Fruit fly (Drosophila melanogaster): ENCODE data around the gene CG34456.

Gene CG34456

dm6 chr3L:9398435-9398981 is 36.6 kb downstream of the CG34456 start (continued):
- TF ChIP-seq Stat92E (GFP tag; optimal IDR thresholded peaks at IDR 0.05) (no peak), CG2199 (GFP tag; IDR thresholded peaks at IDR 0.05) (0 out of 3 replicates have a peak, but pooled peaks have one; percentile 45), CG6765 (GFP tag; optimal IDR thresholded peaks at IDR 0.05) (no peak), CG17359 (tag; optimal IDR thresholded peaks at IDR 0.05) (no peak), org-1 (GFP tag; optimal IDR thresholded peaks at IDR 0.05) (no peak), CG8290 (GFP tag; optimal IDR thresholded peaks at IDR 0.05) (no peak), CG8290 (tag; optimal IDR thresholded peaks at IDR 0.05) (peak in 1 of 2 experiments; percentile 25), lmd (GFP tag; IDR thresholded peaks at IDR 0.05) (peak; percentile 37; the same call in 1 of the 2 replicates), CG1603 (tag; optimal IDR thresholded peaks at IDR 0.05) (peak; percentile 35), Scr (GFP tag; IDR thresholded peaks at IDR 0.05; ENCODE audit: partially characterized antibody) (no peak), CG8388 (GFP tag; optimal IDR thresholded peaks at IDR 0.05) (no peak), gcm2 (GFP tag; optimal IDR thresholded peaks at IDR 0.05) (no peak), Hey (tag; optimal IDR thresholded peaks at IDR 0.05) (no peak), CG42726 (GFP tag; IDR thresholded peaks at IDR 0.05; ENCODE audit: partially characterized antibody) (no peak), CG6175 (GFP tag; IDR thresholded peaks at IDR 0.05) (peak; percentile 38; the same call in 1 of the 3 replicates), slp2 (GFP tag; optimal IDR thresholded peaks at IDR 0.05) (no peak), chn (GFP tag; optimal IDR thresholded peaks at IDR 0.05) (no peak), pita (GFP tag; optimal IDR thresholded peaks at IDR 0.05) (no peak), onecut (GFP tag; IDR thresholded peaks at IDR 0.05) (no peak; the same call in 1 of the 2 replicates), HLH54F (GFP tag; optimal IDR thresholded peaks at IDR 0.05) (no peak), CG5180 (GFP tag; optimal IDR thresholded peaks at IDR 0.05) (peak; percentile 18), shn (GFP tag; optimal IDR thresholded peaks at IDR 0.05) (no peak), sd (tag; optimal IDR thresholded peaks at IDR 0.05) (peak; percentile 30), CG1792 (GFP tag; optimal IDR thresholded peaks at IDR 0.05) (no peak), Oaz (GFP tag; IDR thresholded peaks at IDR 0.05) (no peak), klu (GFP tag; IDR thresholded peaks at IDR 0.05) (no peak), CG1024 (GFP tag; IDR thresholded peaks at IDR 0.05) (peak; percentile 23; the same call in 1 of the 2 replicates), Opbp (GFP tag; IDR thresholded peaks at IDR 0.05; ENCODE audit: partially characterized antibody) (0 out of 3 replicates have a peak, but pooled peaks have one; percentile 13), CG7357 (GFP tag; IDR thresholded peaks at IDR 0.05) (peak; percentile 39; the same call in 1 of the 3 replicates), ci (GFP tag; IDR thresholded peaks at IDR 0.05) (peak; percentile 54; the same call in 2 of the 3 replicates), Drgx (GFP tag; IDR thresholded peaks at IDR 0.05) (peak; percentile 42; the same call in 1 of the 2 replicates), CG7839 (tag; optimal IDR thresholded peaks at IDR 0.05) (peak; percentile 13), E2f2 (GFP tag; IDR thresholded peaks at IDR 0.05) (no peak), Tbp (GFP tag; optimal IDR thresholded peaks at IDR 0.05) (no peak), CG6813 (GFP tag; optimal IDR thresholded peaks at IDR 0.05) (no peak), CG7963 (GFP tag; IDR thresholded peaks at IDR 0.05; ENCODE audit: partially characterized antibody) (no peak), CG14441 (GFP tag; IDR thresholded peaks at IDR 0.05) (0 out of 2 replicates have a peak, but pooled peaks have one; percentile 8), Vsx1 (GFP tag; optimal IDR thresholded peaks at IDR 0.05) (no peak), CG13624 (GFP tag; optimal IDR thresholded peaks at IDR 0.05) (no peak), prd (optimal IDR thresholded peaks at IDR 0.05) (no peak), prd (GFP tag; IDR thresholded peaks at IDR 0.05) (peak; percentile 31; the same call in 1 of the 3 replicates), Camta (GFP tag; optimal IDR thresholded peaks at IDR 0.05) (no peak), Dfd (GFP tag; optimal IDR thresholded peaks at IDR 0.05) (no peak), CG33213 (GFP tag; optimal IDR thresholded peaks at IDR 0.05) (no peak), Atf6 (GFP tag; IDR thresholded peaks at IDR 0.05) (0 out of 2 replicates have a peak, but pooled peaks have one; percentile 21), sima (GFP tag; optimal IDR thresholded peaks at IDR 0.05) (no peak), CG8281 (tag; optimal IDR thresholded peaks at IDR 0.05) (no peak), CG4854 (GFP tag; optimal IDR thresholded peaks at IDR 0.05) (no peak), tgo (GFP tag; IDR thresholded peaks at IDR 0.05) (no peak), Max (GFP tag; optimal IDR thresholded peaks at IDR 0.05) (no peak), CG15011 (GFP tag; optimal IDR thresholded peaks at IDR 0.05) (no peak)

All from whole organism, embryonic.